Worm (Caenorhabditis elegans) whole organism, L2 larva: ENCODE results near the gene srg-11.

Experiments used
- C34F6.9 ChIP-seq: fragments of 150-350 bp; optimal IDR thresholded peaks from 2 replicates; lab custom pipeline; 2014; ENCODE audit warnings: missing biosample characterization, missing genetic modification characterization
- F13H6.1 ChIP-seq: sonication (generic microtip); optimal IDR thresholded peaks from 2 replicates; lab custom pipeline; 2016; ENCODE audit warnings: missing genetic modification characterization, missing compliant biosample characterization
- R02D3.7 ChIP-seq: fragments of 150-350 bp; optimal IDR thresholded peaks from 2 replicates; lab custom pipeline; 2014; ENCODE audit warnings: missing biosample characterization, missing genetic modification characterization
- Y55F3AM.14 ChIP-seq: fragments of 200-800 bp; sonication (Bioruptor generic); optimal IDR thresholded peaks from 2 replicates; lab custom pipeline; 2018; ENCODE audit warnings: mild to moderate bottlenecking, missing genetic modification characterization, missing compliant biosample characterization
- ZK546.5 ChIP-seq: sonication (generic microtip); optimal IDR thresholded peaks from 2 replicates; lab custom pipeline; 2017; ENCODE audit warnings: missing biosample characterization, missing genetic modification characterization
- alr-1 ChIP-seq: fragments of 150-350 bp; optimal IDR thresholded peaks from 2 replicates; lab custom pipeline; 2014; ENCODE audit warnings: missing biosample characterization, missing genetic modification characterization
- aly-2 ChIP-seq: fragments of 150-350 bp; optimal IDR thresholded peaks from 2 replicates; lab custom pipeline; 2014; ENCODE audit warnings: missing biosample characterization, missing genetic modification characterization
- ama-1 ChIP-seq: fragments of 150-350 bp; optimal IDR thresholded peaks from 2 replicates; lab custom pipeline; 2018; ENCODE audit warnings: inconsistent platforms
- blmp-1 ChIP-seq: sonication (generic microtip); optimal IDR thresholded peaks from 2 replicates; lab custom pipeline; 2017; ENCODE audit warnings: missing genetic modification characterization, mild to moderate bottlenecking, missing compliant biosample characterization, antibody characterized with exemption, moderate library complexity; ENCODE audit not compliant: insufficient read depth
- ceh-16 ChIP-seq: fragments of 150-350 bp; optimal IDR thresholded peaks from 2 replicates; lab custom pipeline; 2014; ENCODE audit warnings: missing biosample characterization, missing genetic modification characterization
- ceh-82 ChIP-seq: fragments of 150-350 bp; optimal IDR thresholded peaks from 2 replicates; lab custom pipeline; 2014; ENCODE audit warnings: missing biosample characterization, missing genetic modification characterization
- crh-2 ChIP-seq: sonication (generic microtip); optimal IDR thresholded peaks from 2 replicates; lab custom pipeline; 2017; ENCODE audit warnings: missing biosample characterization, missing genetic modification characterization
- dmd-4 ChIP-seq: sonication (generic microtip); optimal IDR thresholded peaks from 2 replicates; lab custom pipeline; 2017; ENCODE audit warnings: missing biosample characterization, missing genetic modification characterization
- egl-27 ChIP-seq: sonication (generic microtip); optimal IDR thresholded peaks from 3 replicates; lab custom pipeline; 2017; ENCODE audit warnings: missing biosample characterization, missing genetic modification reagents, missing genetic modification characterization
- elt-1 ChIP-seq: fragments of 150-350 bp; optimal IDR thresholded peaks from 2 replicates; lab custom pipeline; 2014; ENCODE audit warnings: missing biosample characterization, missing genetic modification characterization
- elt-3 ChIP-seq: sonication (generic microtip); optimal IDR thresholded peaks from 2 replicates; lab custom pipeline; 2017; ENCODE audit warnings: missing biosample characterization, missing genetic modification characterization
- fos-1 ChIP-seq: fragments of 150-350 bp; optimal IDR thresholded peaks from 2 replicates; lab custom pipeline; 2014; ENCODE audit warnings: missing biosample characterization, missing genetic modification characterization
- gmeb-1 ChIP-seq: fragments of 150-350 bp; optimal IDR thresholded peaks from 2 replicates; lab custom pipeline; 2014; ENCODE audit warnings: missing biosample characterization, missing genetic modification characterization
- lin-11 ChIP-seq: fragments of 150-350 bp; sonication (generic microtip); optimal IDR thresholded peaks from 2 replicates; lab custom pipeline; 2014; ENCODE audit warnings: missing biosample characterization, missing genetic modification characterization, inconsistent platforms, mixed read lengths
- lin-13 ChIP-seq: fragments of 150-350 bp; optimal IDR thresholded peaks from 2 replicates; lab custom pipeline; 2014; ENCODE audit warnings: missing biosample characterization, missing genetic modification reagents, missing genetic modification characterization
- lin-39 ChIP-seq: fragments of 150-350 bp; optimal IDR thresholded peaks from 2 replicates; lab custom pipeline; 2014; ENCODE audit warnings: missing biosample characterization, missing genetic modification reagents, missing genetic modification characterization
- lsy-2 ChIP-seq, 2 experiments: fragments of 150-350 bp in 1 of 2; sonication (generic microtip) in 1 of 2; optimal IDR thresholded peaks; 2 replicates each; lab custom pipeline; 2014 to 2017; ENCODE audit warnings: missing biosample characterization in 2 of 2, missing genetic modification characterization in 2 of 2
- mab-5 ChIP-seq: fragments of 150-350 bp; optimal IDR thresholded peaks from 2 replicates; lab custom pipeline; 2014; ENCODE audit warnings: missing biosample characterization, missing genetic modification characterization
- mbf-1 ChIP-seq: sonication (generic microtip); optimal IDR thresholded peaks from 2 replicates; lab custom pipeline; 2017; ENCODE audit warnings: missing biosample characterization, missing genetic modification characterization
- mdl-1 ChIP-seq, 2 experiments: fragments of 150-350 bp in 1 of 2; sonication (generic microtip) in 1 of 2; optimal IDR thresholded peaks; 2 replicates each; lab custom pipeline; 2017; ENCODE audit warnings: missing biosample characterization in 2 of 2, missing genetic modification characterization in 2 of 2
- nhr-10 ChIP-seq: sonication (generic microtip); optimal IDR thresholded peaks from 2 replicates; lab custom pipeline; 2017; ENCODE audit warnings: missing biosample characterization, missing genetic modification characterization
- nhr-11 ChIP-seq: fragments of 150-350 bp; optimal IDR thresholded peaks from 2 replicates; lab custom pipeline; 2014; ENCODE audit warnings: missing biosample characterization, missing genetic modification characterization
- nhr-12 ChIP-seq: fragments of 150-350 bp; optimal IDR thresholded peaks from 2 replicates; lab custom pipeline; 2014; ENCODE audit warnings: missing biosample characterization, missing genetic modification characterization
- nhr-129 ChIP-seq: fragments of 150-350 bp; optimal IDR thresholded peaks from 2 replicates; lab custom pipeline; 2014; ENCODE audit warnings: missing biosample characterization, missing genetic modification characterization
- nhr-21 ChIP-seq: fragments of 150-350 bp; optimal IDR thresholded peaks from 2 replicates; lab custom pipeline; 2014; ENCODE audit warnings: missing biosample characterization, missing genetic modification characterization
- nhr-23 ChIP-seq: fragments of 150-350 bp; optimal IDR thresholded peaks from 2 replicates; lab custom pipeline; 2014; ENCODE audit warnings: missing biosample characterization, missing genetic modification reagents, missing genetic modification characterization
- nhr-237 ChIP-seq: fragments of 150-350 bp; optimal IDR thresholded peaks from 2 replicates; lab custom pipeline; 2014; ENCODE audit warnings: missing biosample characterization, missing genetic modification characterization
- nhr-25 ChIP-seq: fragments of 150-350 bp; sonication (generic microtip); optimal IDR thresholded peaks from 3 replicates; lab custom pipeline; 2014; ENCODE audit warnings: missing biosample characterization, missing genetic modification characterization
- nhr-6 ChIP-seq: fragments of 150-350 bp; optimal IDR thresholded peaks from 2 replicates; lab custom pipeline; 2014; ENCODE audit warnings: missing biosample characterization, missing genetic modification characterization
- nhr-77 ChIP-seq: fragments of 150-350 bp; optimal IDR thresholded peaks from 2 replicates; lab custom pipeline; 2014; ENCODE audit warnings: missing biosample characterization, missing genetic modification characterization
- peb-1 ChIP-seq: fragments of 150-350 bp; optimal IDR thresholded peaks from 2 replicates; lab custom pipeline; 2014; ENCODE audit warnings: missing biosample characterization, missing genetic modification characterization
- sem-4 ChIP-seq: fragments of 150-350 bp; optimal IDR thresholded peaks from 2 replicates; lab custom pipeline; 2014; ENCODE audit warnings: missing biosample characterization, missing genetic modification reagents, missing genetic modification characterization
- skn-1 ChIP-seq: sonication (generic microtip); optimal IDR thresholded peaks from 2 replicates; lab custom pipeline; 2017; ENCODE audit warnings: missing biosample characterization, missing genetic modification characterization
- sma-3 ChIP-seq: sonication (generic microtip); optimal IDR thresholded peaks from 2 replicates; lab custom pipeline; 2016; ENCODE audit warnings: missing genetic modification reagents, missing genetic modification characterization, missing compliant biosample characterization
- sma-9 ChIP-seq, 2 experiments: fragments of 150-350 bp in 1 of 2; sonication (generic microtip) in 1 of 2; optimal IDR thresholded peaks; 2 replicates each; lab custom pipeline; 2014 to 2016; ENCODE audit warnings: missing genetic modification characterization in 2 of 2, mild to moderate bottlenecking in 1 of 2, missing biosample characterization in 1 of 2, missing compliant biosample characterization in 1 of 2, missing genetic modification reagents in 1 of 2, moderate library complexity in 1 of 2
- snpc-4 ChIP-seq: fragments of 150-350 bp; optimal IDR thresholded peaks from 2 replicates; lab custom pipeline; 2014; ENCODE audit warnings: missing biosample characterization, missing genetic modification characterization
- unc-39 ChIP-seq: fragments of 150-350 bp; optimal IDR thresholded peaks from 2 replicates; lab custom pipeline; 2014; ENCODE audit warnings: missing biosample characterization, missing genetic modification characterization
- unc-55 ChIP-seq: fragments of 150-350 bp; sonication (generic microtip); optimal IDR thresholded peaks from 3 replicates; lab custom pipeline; 2014; ENCODE audit warnings: missing biosample characterization, missing genetic modification reagents, missing genetic modification characterization
- unc-62 ChIP-seq: fragments of 150-350 bp; optimal IDR thresholded peaks from 2 replicates; lab custom pipeline; 2014; ENCODE audit warnings: missing biosample characterization, missing genetic modification reagents, missing genetic modification characterization
- zag-1 ChIP-seq: fragments of 150-350 bp; optimal IDR thresholded peaks from 2 replicates; lab custom pipeline; 2014; ENCODE audit warnings: missing biosample characterization, missing genetic modification characterization
- ztf-1 ChIP-seq: fragments of 200-800 bp; sonication (Bioruptor generic); conservative IDR thresholded peaks from 2 replicates; pipeline ENCODE4 v1.3.6; 2022; ENCODE audit warnings: missing genetic modification characterization, missing compliant biosample characterization
- ztf-11 ChIP-seq: sonication (generic microtip); optimal IDR thresholded peaks from 2 replicates; lab custom pipeline; 2017; ENCODE audit warnings: missing biosample characterization, missing genetic modification characterization
- ztf-4 ChIP-seq: fragments of 150-350 bp; optimal IDR thresholded peaks from 2 replicates; lab custom pipeline; 2014; ENCODE audit warnings: missing biosample characterization, missing genetic modification characterization

srg-11 gene

DNA sequence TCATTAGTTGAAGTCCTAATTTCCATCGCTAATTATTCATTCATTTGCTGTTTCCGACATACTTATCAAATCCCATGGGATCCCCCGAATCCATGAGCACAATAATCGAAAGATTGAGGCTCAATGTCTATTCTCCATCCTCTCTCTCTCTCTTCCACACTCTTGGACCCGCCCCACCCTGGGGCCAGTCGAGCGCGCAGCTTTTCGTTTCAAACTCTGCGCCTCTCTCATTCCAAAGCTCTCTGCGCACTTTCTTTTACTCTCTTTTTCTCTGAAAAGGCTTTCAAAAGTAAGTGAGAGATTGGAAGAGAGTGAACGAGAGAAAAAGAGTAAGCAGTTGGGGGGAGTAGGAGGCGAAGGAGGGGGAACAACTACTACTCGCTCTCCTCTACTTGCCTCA, 41.9 kb downstream of the srg-11 start, which contains the start of gene acy-1:
Gene acy-1, plus strand, starts transcription at position 346 of the 400 bp plus-strand sequence.
- TF ChIP-seq mab-5 (tag; lab: Kevin White, UChicago) (peak; percentile 88), unc-39 (tag; lab: Kevin White, UChicago) (no peak), nhr-12 (tag; lab: Kevin White, UChicago) (no peak), Y55F3AM.14 (GFP tag; lab: Kevin White, UChicago) (peak; percentile 27), zag-1 (tag; lab: Kevin White, UChicago) (peak; percentile 77), R02D3.7 (no peak), peb-1 (tag; lab: Kevin White, UChicago) (no peak), nhr-6 (tag; lab: Kevin White, UChicago) (peak; percentile 45), sma-3 (GFP tag; lab: Kevin White, UChicago) (no peak), snpc-4 (no peak), fos-1 (tag; lab: Kevin White, UChicago) (peak; percentile 57), elt-3 (no peak), mdl-1 (tag; optimal IDR thresholded peaks at IDR 0.05; lab: Kevin White, UChicago) (peak in 1 of 2 experiments; percentile 34), lin-39 (tag; lab: Kevin White, UChicago) (no peak), alr-1 (tag; lab: Kevin White, UChicago) (no peak), aly-2 (tag; lab: Kevin White, UChicago) (no peak), gmeb-1 (tag; lab: Kevin White, UChicago) (peak; percentile 17), F13H6.1 (tag; lab: Kevin White, UChicago) (peak; percentile 89), nhr-11 (tag; lab: Kevin White, UChicago) (no peak), nhr-21 (tag; lab: Kevin White, UChicago) (no peak), ztf-1 (GFP tag; lab: Robert Waterston, UW) (no peak), sma-9 (GFP tag; optimal IDR thresholded peaks at IDR 0.05; lab: Kevin White, UChicago) (peak; percentile 67), sma-9 (tag; optimal IDR thresholded peaks at IDR 0.05; lab: Kevin White, UChicago) (no peak), crh-2 (peak; percentile 79), unc-62 (GFP tag; lab: Kevin White, UChicago) (no peak), dmd-4 (tag; lab: Kevin White, UChicago) (no peak), ztf-11 (tag; lab: Kevin White, UChicago) (no peak), mbf-1 (tag; lab: Kevin White, UChicago) (no peak), nhr-10 (tag; lab: Kevin White, UChicago) (no peak), nhr-25 (tag; lab: Kevin White, UChicago) (no peak), ceh-16 (tag; lab: Kevin White, UChicago) (no peak), ama-1 (no peak), egl-27 (tag; lab: Kevin White, UChicago) (peak; percentile 47), sem-4 (peak; percentile 81), skn-1 (tag; lab: Kevin White, UChicago) (no peak), ceh-82 (tag; lab: Kevin White, UChicago) (no peak), unc-55 (peak; percentile 95), lin-13 (GFP tag; lab: Kevin White, UChicago) (peak; percentile 81), ztf-4 (tag; lab: Kevin White, UChicago) (peak; percentile 56), ZK546.5 (tag; lab: Kevin White, UChicago) (no peak), blmp-1 (tag; lab: Kevin White, UChicago) (no peak), elt-1 (no peak), C34F6.9 (tag; lab: Kevin White, UChicago) (peak; percentile 95), lin-11 (tag; lab: Kevin White, UChicago) (peak; percentile 67), nhr-23 (tag; lab: Kevin White, UChicago) (no peak), nhr-129 (tag; lab: Kevin White, UChicago) (peak; percentile 84), nhr-237 (no peak), nhr-77 (tag; lab: Kevin White, UChicago) (no peak), lsy-2 (tag; optimal IDR thresholded peaks at IDR 0.05; lab: Kevin White, UChicago) (peak; percentile 64 to 87)
